Fruit fly (Drosophila melanogaster) whole organism, prepupa: Measurements from ENCODE around the gene CG13919.

Experiments
- Blimp-1 ChIP-seq: fragments of 200-800 bp; sonication (Bioruptor generic); optimal IDR thresholded peaks from 3 replicates; lab custom pipeline; 2017; ENCODE audit warnings: missing biosample characterization, missing genetic modification characterization, mild to moderate bottlenecking, moderate library complexity, missing genetic modification reagents
- CG10631 ChIP-seq: fragments of 200-800 bp; sonication (Bioruptor generic); optimal IDR thresholded peaks from 2 replicates; lab custom pipeline; 2016; ENCODE audit warnings: missing biosample characterization, missing genetic modification characterization
- CG11762 ChIP-seq: fragments of 200-800 bp; sonication (Bioruptor generic); optimal IDR thresholded peaks from 3 replicates; lab custom pipeline; 2016; ENCODE audit warnings: missing biosample characterization, missing genetic modification characterization; ENCODE audit not compliant: insufficient read depth
- CG11902 ChIP-seq: fragments of 200-800 bp; sonication (Bioruptor generic); optimal IDR thresholded peaks from 3 replicates; lab custom pipeline; 2016; ENCODE audit warnings: missing biosample characterization, missing genetic modification characterization
- CG15336 ChIP-seq: fragments of 200-800 bp; sonication (Bioruptor generic); IDR thresholded peaks from 2 replicates; pipeline ENCODE4 v1.3.6; 2022; ENCODE audit warnings: missing biosample characterization, missing genetic modification characterization
- CG16779 ChIP-seq: fragments of 200-800 bp; sonication (Bioruptor generic); optimal IDR thresholded peaks from 3 replicates; lab custom pipeline; 2017; ENCODE audit warnings: missing biosample characterization, mild to moderate bottlenecking, missing genetic modification characterization
- CG3032 ChIP-seq: fragments of 200-800 bp; optimal IDR thresholded peaks from 2 replicates; lab custom pipeline; 2019; ENCODE audit warnings: missing biosample characterization, mild to moderate bottlenecking, missing genetic modification characterization, moderate library complexity
- CG32006 ChIP-seq: fragments of 200-800 bp; sonication (Bioruptor generic); optimal IDR thresholded peaks from 3 replicates; lab custom pipeline; 2017; ENCODE audit warnings: missing biosample characterization, mild to moderate bottlenecking, missing genetic modification characterization
- CG3919 ChIP-seq: fragments of 200-800 bp; sonication (Bioruptor generic); optimal IDR thresholded peaks from 3 replicates; lab custom pipeline; 2016; ENCODE audit warnings: missing biosample characterization, missing genetic modification characterization
- CG6163 ChIP-seq: fragments of 200-800 bp; sonication (Bioruptor generic); IDR thresholded peaks from 3 replicates; pipeline ENCODE4 v1.3.6; 2022; ENCODE audit warnings: missing biosample characterization, missing genetic modification characterization
- CG6276 ChIP-seq: fragments of 200-800 bp; sonication (Bioruptor generic); optimal IDR thresholded peaks from 2 replicates; lab custom pipeline; 2017; ENCODE audit warnings: missing biosample characterization, mild to moderate bottlenecking, missing genetic modification characterization
- CG6792 ChIP-seq: fragments of 200-800 bp; sonication (Bioruptor generic); optimal IDR thresholded peaks from 3 replicates; lab custom pipeline; 2016; ENCODE audit warnings: missing biosample characterization, missing genetic modification characterization
- CG6808 ChIP-seq: fragments of 200-800 bp; sonication (Bioruptor generic); optimal IDR thresholded peaks from 3 replicates; lab custom pipeline; 2017; ENCODE audit warnings: missing biosample characterization, missing genetic modification characterization, mild to moderate bottlenecking, moderate library complexity, missing genetic modification reagents
- CG6854 ChIP-seq: fragments of 200-800 bp; sonication (Bioruptor generic); optimal IDR thresholded peaks from 2 replicates; lab custom pipeline; 2017; ENCODE audit warnings: missing biosample characterization, mild to moderate bottlenecking, missing genetic modification characterization
- CG7368 ChIP-seq: fragments of 200-800 bp; sonication (Bioruptor generic); optimal IDR thresholded peaks from 3 replicates; lab custom pipeline; 2016; ENCODE audit warnings: missing biosample characterization, missing genetic modification characterization
- CG8319 ChIP-seq: fragments of 200-800 bp; sonication (Bioruptor generic); optimal IDR thresholded peaks from 3 replicates; lab custom pipeline; 2016; ENCODE audit warnings: missing biosample characterization, missing genetic modification characterization
- CG8632 ChIP-seq: fragments of 200-800 bp; sonication (Bioruptor generic); optimal IDR thresholded peaks from 3 replicates; lab custom pipeline; 2016; ENCODE audit warnings: missing biosample characterization, missing genetic modification characterization
- CG9139 ChIP-seq: fragments of 200-800 bp; sonication (Bioruptor generic); optimal IDR thresholded peaks from 3 replicates; lab custom pipeline; 2017; ENCODE audit warnings: missing biosample characterization, mild to moderate bottlenecking, missing genetic modification characterization
- Eip75B ChIP-seq: fragments of 200-800 bp; sonication (Bioruptor generic); optimal IDR thresholded peaks from 3 replicates; lab custom pipeline; 2016; ENCODE audit warnings: missing biosample characterization, missing genetic modification characterization
- Eip78C ChIP-seq: fragments of 200-800 bp; sonication (Bioruptor generic); peaks from one replicate; lab custom pipeline; 2016; ENCODE audit warnings: missing biosample characterization, missing genetic modification characterization
- Ets21C ChIP-seq: fragments of 200-800 bp; sonication (Bioruptor generic); optimal IDR thresholded peaks from 3 replicates; lab custom pipeline; 2016; ENCODE audit warnings: missing biosample characterization, missing genetic modification characterization
- Gug ChIP-seq: fragments of 200-800 bp; sonication (Bioruptor generic); IDR thresholded peaks from 2 replicates; pipeline ENCODE4 v1.3.6; 2022; ENCODE audit warnings: missing biosample characterization, missing genetic modification characterization
- Hr38 ChIP-seq: sonication (Bioruptor generic); optimal IDR thresholded peaks from 2 replicates; lab custom pipeline; 2016; ENCODE audit warnings: missing biosample characterization, missing genetic modification characterization
- Hr39 ChIP-seq: fragments of 200-800 bp; sonication (Bioruptor generic); optimal IDR thresholded peaks from 2 replicates; lab custom pipeline; 2016; ENCODE audit warnings: missing biosample characterization, missing genetic modification characterization
- Hr4 ChIP-seq: fragments of 200-800 bp; sonication (Bioruptor generic); optimal IDR thresholded peaks from 3 replicates; lab custom pipeline; 2016; ENCODE audit warnings: missing biosample characterization, missing genetic modification characterization
- Lpt ChIP-seq: fragments of 200-800 bp; sonication (Bioruptor generic); optimal IDR thresholded peaks from 3 replicates; lab custom pipeline; 2016; ENCODE audit warnings: missing biosample characterization, missing genetic modification characterization
- Sox14 ChIP-seq: fragments of 200-800 bp; sonication (Bioruptor generic); optimal IDR thresholded peaks from 3 replicates; lab custom pipeline; 2016; ENCODE audit warnings: missing biosample characterization, missing genetic modification characterization
- Sox15 ChIP-seq: fragments of 200-800 bp; sonication (Bioruptor generic); optimal IDR thresholded peaks from 3 replicates; lab custom pipeline; 2016; ENCODE audit warnings: missing biosample characterization, missing genetic modification characterization
- acj6 ChIP-seq: fragments of 200-800 bp; sonication (Bioruptor generic); optimal IDR thresholded peaks from 3 replicates; lab custom pipeline; 2016; ENCODE audit warnings: missing biosample characterization, missing genetic modification characterization
- dac ChIP-seq: fragments of 200-800 bp; sonication (Bioruptor generic); optimal IDR thresholded peaks from 2 replicates; lab custom pipeline; 2017; ENCODE audit warnings: missing biosample characterization, mild to moderate bottlenecking, missing genetic modification characterization
- dsx ChIP-seq: fragments of 200-800 bp; optimal IDR thresholded peaks from 3 replicates; lab custom pipeline; 2019; ENCODE audit warnings: missing biosample characterization, mild to moderate bottlenecking, missing genetic modification characterization, moderate library complexity; ENCODE audit not compliant: poor library complexity, severe bottlenecking
- eg ChIP-seq: fragments of 200-800 bp; sonication (Bioruptor generic); IDR thresholded peaks from 3 replicates; pipeline ENCODE4 v1.3.6; 2022; ENCODE audit warnings: missing biosample characterization, missing genetic modification characterization
- esn ChIP-seq: fragments of 200-800 bp; sonication (Bioruptor generic); optimal IDR thresholded peaks from 2 replicates; lab custom pipeline; 2016; ENCODE audit warnings: missing biosample characterization, mild to moderate bottlenecking, missing genetic modification characterization, moderate library complexity
- fd59A ChIP-seq: fragments of 200-800 bp; sonication (Bioruptor generic); optimal IDR thresholded peaks from 2 replicates; lab custom pipeline; 2017; ENCODE audit warnings: missing biosample characterization, mild to moderate bottlenecking, missing genetic modification characterization, missing genetic modification reagents
- fkh ChIP-seq: fragments of 200-800 bp; sonication (Bioruptor generic); optimal IDR thresholded peaks from 3 replicates; lab custom pipeline; 2017; ENCODE audit warnings: missing biosample characterization, mild to moderate bottlenecking, missing genetic modification characterization, moderate library complexity
- net ChIP-seq: fragments of 200-800 bp; sonication (Bioruptor generic); optimal IDR thresholded peaks from 3 replicates; lab custom pipeline; 2016; ENCODE audit warnings: missing biosample characterization, missing genetic modification characterization
- salr ChIP-seq, 2 experiments: fragments of 200-800 bp; sonication (Bioruptor generic); optimal IDR thresholded peaks; 3 replicates each; lab custom pipeline; 2016 to 2018; ENCODE audit warnings: missing biosample characterization in 2 of 2, missing genetic modification characterization in 2 of 2, mild to moderate bottlenecking in 1 of 2
- spab ChIP-seq: fragments of 200-800 bp; sonication (Bioruptor generic); optimal IDR thresholded peaks from 2 replicates; lab custom pipeline; 2017; ENCODE audit warnings: missing biosample characterization, mild to moderate bottlenecking, missing genetic modification characterization, missing genetic modification reagents
- ss ChIP-seq, 2 experiments: fragments of 200-800 bp; sonication (Bioruptor generic); optimal IDR thresholded peaks; 2 replicates in 1 of 2; 3 replicates in 1 of 2; lab custom pipeline; 2017 to 2018; ENCODE audit warnings: mild to moderate bottlenecking in 2 of 2, missing biosample characterization in 2 of 2, missing genetic modification characterization in 2 of 2, moderate library complexity in 1 of 2
- svp ChIP-seq: fragments of 200-800 bp; sonication (Bioruptor generic); peaks from one replicate; lab custom pipeline; 2016; ENCODE audit warnings: missing biosample characterization, missing genetic modification characterization
- vri ChIP-seq: fragments of 200-800 bp; sonication (Bioruptor generic); optimal IDR thresholded peaks from 3 replicates; lab custom pipeline; 2016; ENCODE audit warnings: missing biosample characterization, mild to moderate bottlenecking, missing genetic modification characterization

The CG13919 gene

dm6 chr3L:1644920-1645567 is at the start of gene CG13919, which contains the start of gene alphaCOP (continued):
- TF ChIP-seq Eip78C, result peak; percentile 100
- peak; percentile 98 for TF ChIP-seq CG8632 (GFP tag; lab: Kevin White, UChicago)
- no peak for TF ChIP-seq vri
- TF ChIP-seq CG10631, result peak; percentile 98
- TF ChIP-seq Gug (GFP tag; lab: Robert Waterston, UW), result peak; percentile 96
- peak; percentile 98 for TF ChIP-seq Hr4 (GFP tag; lab: Kevin White, UChicago)
- peak; percentile 99 for TF ChIP-seq acj6 (GFP tag; lab: Kevin White, UChicago)
- peak; percentile 82 for TF ChIP-seq CG6854 (GFP tag; lab: Kevin White, UChicago)
- TF ChIP-seq Lpt (GFP tag; lab: Kevin White, UChicago), result peak; percentile 97

dm6 chr3L:1602064-1602832 is 43.0 kb upstream of the CG13919 start, which contains the start of gene CG12104:
Gene CG12104, minus strand, starts transcription at chr3L:1602674.
- TF ChIP-seq eg (GFP tag; lab: Robert Waterston, UW) (0 out of 3 replicates have a peak, but pooled peaks have one; percentile 30), Eip78C (peak; percentile 64), CG10631 (no peak), ss (GFP tag; optimal IDR thresholded peaks at IDR 0.05; lab: Kevin White, UChicago) (peak in 1 of 2 experiments; percentile 2), Hr38 (GFP tag; lab: Kevin White, UChicago) (no peak), CG6163 (0 out of 3 replicates have a peak, but pooled peaks have one; percentile 24), svp (GFP tag; lab: Kevin White, UChicago) (peak; percentile 99), fkh (GFP tag; lab: Kevin White, UChicago) (peak; percentile 77)

- TF ChIP-seq CG15336 (GFP tag; lab: Robert Waterston, UW) (no peak), Eip75B (GFP tag; lab: Kevin White, UChicago) (no peak), CG8319 (GFP tag; lab: Kevin White, UChicago) (no peak), Ets21C (no peak), spab (no peak), CG6808 (GFP tag; lab: Kevin White, UChicago) (no peak), CG6163 (no peak), CG6276 (GFP tag; lab: Kevin White, UChicago) (no peak), CG6792 (no peak), CG11762 (GFP tag; lab: Kevin White, UChicago) (no peak), CG7368 (no peak), CG11902 (GFP tag; lab: Kevin White, UChicago) (no peak), CG9139 (no peak)
These were observed 42.5 kb upstream of the CG13919 start, which contains the start of the genes CG18170 and CG33791 for dm6 chr3L:1602833-1603128. Gene CG18170, plus strand, starts transcription at chr3L:1602954. Gene CG33791, plus strand, starts transcription at chr3L:1602954.

- TF ChIP-seq Lpt (GFP tag; lab: Kevin White, UChicago) (peak; percentile 23), Sox15 (GFP tag; lab: Kevin White, UChicago) (no peak), Sox14 (GFP tag; lab: Kevin White, UChicago) (peak; percentile 9), Hr4 (GFP tag; lab: Kevin White, UChicago) (peak; percentile 42), CG8632 (GFP tag; lab: Kevin White, UChicago) (no peak), fd59A (GFP tag; lab: Kevin White, UChicago) (no peak), CG3032 (tag; lab: Kevin White, UChicago) (no peak), CG6792 (no peak), vri (no peak), dac (no peak), salr (GFP tag; optimal IDR thresholded peaks at IDR 0.05; lab: Kevin White, UChicago) (no peak), CG16779 (no peak), dsx (GFP tag; lab: Kevin White, UChicago) (peak; percentile 38), Blimp-1 (no peak), CG11762 (GFP tag; lab: Kevin White, UChicago) (no peak), Ets21C (no peak), esn (GFP tag; lab: Kevin White, UChicago) (no peak), svp (GFP tag; lab: Kevin White, UChicago) (peak; percentile 52), Hr39 (GFP tag; lab: Kevin White, UChicago) (no peak), spab (no peak), CG32006 (GFP tag; lab: Kevin White, UChicago) (peak; percentile 38), CG3919 (peak; percentile 6), eg (GFP tag; lab: Robert Waterston, UW) (peak; percentile 43; the same call in 2 of the 3 replicates), CG15336 (GFP tag; lab: Robert Waterston, UW) (peak; percentile 46; the same call in 1 of the 2 replicates), CG6276 (GFP tag; lab: Kevin White, UChicago) (no peak), net (peak; percentile 21), CG6163 (no peak), CG7368 (no peak)
These were observed 35.7 kb upstream of the CG13919 start for dm6 chr3L:1609611-1610010.
